Worm (Caenorhabditis elegans) whole organism, L3 larva: ENCODE data around the gene C18D1.2.

Source experiments
- ceh-82 ChIP-seq: fragments of 150-350 bp; optimal IDR thresholded peaks from 2 replicates; lab custom pipeline; 2014; ENCODE audit warnings: missing biosample characterization, missing genetic modification characterization
- lin-39 ChIP-seq: fragments of 150-350 bp; optimal IDR thresholded peaks from 2 replicates; lab custom pipeline; 2018; ENCODE audit warnings: missing biosample characterization, missing genetic modification reagents, missing genetic modification characterization
- nhr-11 ChIP-seq: fragments of 150-350 bp; optimal IDR thresholded peaks from 2 replicates; lab custom pipeline; 2014; ENCODE audit warnings: missing biosample characterization, missing genetic modification characterization
- nhr-28 ChIP-seq: fragments of 150-350 bp; optimal IDR thresholded peaks from 2 replicates; lab custom pipeline; 2014; ENCODE audit warnings: missing biosample characterization, missing genetic modification characterization
- pqm-1 ChIP-seq: fragments of 150-350 bp; optimal IDR thresholded peaks from 2 replicates; lab custom pipeline; 2017; ENCODE audit warnings: missing biosample characterization, missing genetic modification characterization, inconsistent platforms
- unc-39 ChIP-seq: sonication (generic microtip); optimal IDR thresholded peaks from 4 replicates; lab custom pipeline; 2017; ENCODE audit warnings: missing biosample characterization, missing genetic modification characterization

- TF ChIP-seq unc-39 (tag; lab: Kevin White, UChicago) (no peak), nhr-28 (tag; lab: Kevin White, UChicago) (no peak), nhr-11 (tag; lab: Kevin White, UChicago) (no peak), pqm-1 (tag; lab: Kevin White, UChicago) (no peak), lin-39 (tag; lab: Kevin White, UChicago) (no peak), ceh-82 (tag; lab: Kevin White, UChicago) (no peak)
These were observed at the start of gene C18D1.2 for ce11 chrII:10056545-10057038.
